Fruit fly (Drosophila melanogaster): ENCODE measurements around the gene CG13022.
A peak's percentile ranks its signal among the peaks of the same experiment; 100 is the strongest.

dm6 chr3L:16975638-16976528, 37.1 kb upstream of the CG13022 start:
- no peak for TF ChIP-seq CG16779 (tag; optimal IDR thresholded peaks at IDR 0.05)
- peak; percentile 10 to 90 for TF ChIP-seq salr (GFP tag; optimal IDR thresholded peaks at IDR 0.05)
- TF ChIP-seq CG6163 (GFP tag; IDR thresholded peaks at IDR 0.05), result peak; percentile 48
- peak; percentile 28 for TF ChIP-seq vri (GFP tag; optimal IDR thresholded peaks at IDR 0.05)
- TF ChIP-seq CG3919 (GFP tag; optimal IDR thresholded peaks at IDR 0.05), result peak; percentile 63
- TF ChIP-seq CG31627 (GFP tag; optimal IDR thresholded peaks at IDR 0.05), result peak; percentile 78
- TF ChIP-seq lz (GFP tag; optimal IDR thresholded peaks at IDR 0.05), result peak; percentile 77
- peak; percentile 62 for TF ChIP-seq Sox102F (GFP tag; optimal IDR thresholded peaks at IDR 0.05)
- no peak for TF ChIP-seq Hr38 (GFP tag; optimal IDR thresholded peaks at IDR 0.05)
- TF ChIP-seq Ets21C (GFP tag; optimal IDR thresholded peaks at IDR 0.05), result peak; percentile 66
- TF ChIP-seq Sox15 (GFP tag; optimal IDR thresholded peaks at IDR 0.05), result peak; percentile 38

Data from whole organism, prepupa.